Worm (Caenorhabditis elegans) whole organism, L4/young adult: ENCODE results near the gene C24D10.2.

Experiments
- W03F9.2 ChIP-seq: fragments of 150-350 bp; optimal IDR thresholded peaks from 2 replicates; lab custom pipeline; 2014; ENCODE audit warnings: missing biosample characterization, missing genetic modification characterization
- dao-5 ChIP-seq: sonication (generic microtip); optimal IDR thresholded peaks from 2 replicates; lab custom pipeline; 2016; ENCODE audit warnings: missing genotype, missing genetic modification characterization, moderate library complexity, missing compliant biosample characterization
- him-1 ChIP-seq: sonication (generic microtip); optimal IDR thresholded peaks from 2 replicates; lab custom pipeline; 2016; ENCODE audit warnings: missing genotype, missing genetic modification reagents, missing genetic modification characterization, missing compliant biosample characterization

DNA sequence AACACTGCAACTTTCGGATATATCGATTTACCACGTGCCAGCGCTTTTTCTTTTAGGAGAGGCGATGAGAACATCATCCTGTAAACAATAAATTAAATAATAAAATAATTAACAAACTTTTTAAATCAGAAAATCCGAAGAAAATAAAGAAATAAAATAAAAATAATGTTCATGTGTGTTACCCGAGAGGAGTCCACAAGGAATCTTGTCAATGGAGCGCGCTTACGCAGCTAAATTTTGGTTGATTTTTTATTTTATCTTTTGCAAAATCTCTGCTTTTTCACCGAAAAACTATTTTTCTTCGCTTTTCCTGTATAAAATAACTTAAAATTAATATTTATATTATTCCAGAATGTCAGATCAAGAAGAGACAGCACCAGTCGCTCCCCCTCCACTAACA is 3.0 kb upstream of the C24D10.2 start, which contains the start of the genes C24D10.6 and C24D10.4:
- TF ChIP-seq him-1 (tag; lab: Kevin White, UChicago): no peak
- TF ChIP-seq dao-5 (tag; lab: Kevin White, UChicago): no peak
- TF ChIP-seq W03F9.2: peak; percentile 19
